Fruit fly (Drosophila melanogaster) whole organism, embryonic: Measurements from ENCODE around the gene TTLL15.

Source experiments
- Ada2b ChIP-seq: fragments of 200-800 bp; sonication (Bioruptor generic); IDR thresholded peaks from 2 replicates; pipeline ENCODE4 v1.3.6; 2022; ENCODE audit warnings: missing biosample characterization, missing genetic modification characterization
- Blimp-1 ChIP-seq: fragments of 200-800 bp; sonication (Bioruptor generic); optimal IDR thresholded peaks from 3 replicates; lab custom pipeline; 2018; ENCODE audit warnings: missing biosample characterization, missing genetic modification characterization, mild to moderate bottlenecking, moderate library complexity, missing genetic modification reagents
- CG10147 ChIP-seq: fragments of 200-800 bp; sonication (Bioruptor generic); optimal IDR thresholded peaks from 2 replicates; lab custom pipeline; 2019; ENCODE audit warnings: missing biosample characterization, mild to moderate bottlenecking, missing genetic modification characterization, moderate library complexity
- CG10321 ChIP-seq: fragments of 200-800 bp; sonication (Bioruptor generic); IDR thresholded peaks from 2 replicates; pipeline ENCODE4 v1.3.6; 2022; ENCODE audit warnings: missing biosample characterization, missing genetic modification characterization
- CG10543 ChIP-seq: fragments of 200-800 bp; sonication (Bioruptor generic); optimal IDR thresholded peaks from 3 replicates; lab custom pipeline; 2017; ENCODE audit warnings: missing biosample characterization, mild to moderate bottlenecking, missing genetic modification characterization, moderate library complexity
- CG11093 ChIP-seq: fragments of 200-800 bp; sonication (Bioruptor generic); IDR thresholded peaks from 3 replicates; pipeline ENCODE4 v1.3.6; 2022; ENCODE audit warnings: missing biosample characterization, missing genetic modification characterization
- CG11247 ChIP-seq: fragments of 200-800 bp; sonication (Bioruptor generic); IDR thresholded peaks from 2 replicates; pipeline ENCODE4 v1.3.6; 2022; ENCODE audit warnings: missing biosample characterization, missing genetic modification characterization
- CG12155 ChIP-seq: fragments of 200-800 bp; sonication (Bioruptor generic); optimal IDR thresholded peaks from 3 replicates; lab custom pipeline; 2016; ENCODE audit warnings: missing biosample characterization, missing genetic modification characterization
- CG14860 ChIP-seq: fragments of 200-800 bp; sonication (Bioruptor generic); IDR thresholded peaks from 3 replicates; pipeline ENCODE4 v1.3.6; 2022; ENCODE audit warnings: missing biosample characterization, missing genetic modification characterization; ENCODE audit not compliant: partially characterized antibody
- CG1603 ChIP-seq: fragments of 200-800 bp; sonication (Bioruptor generic); optimal IDR thresholded peaks from 2 replicates; lab custom pipeline; 2019; ENCODE audit warnings: missing biosample characterization, mild to moderate bottlenecking, missing genetic modification characterization, moderate library complexity
- CG17385 ChIP-seq: fragments of 200-800 bp; sonication (Bioruptor generic); optimal IDR thresholded peaks from 3 replicates; lab custom pipeline; 2018; ENCODE audit warnings: missing biosample characterization, mild to moderate bottlenecking, missing genetic modification characterization
- CG1792 ChIP-seq: fragments of 200-800 bp; sonication (Bioruptor generic); optimal IDR thresholded peaks from 2 replicates; lab custom pipeline; 2016; ENCODE audit warnings: missing biosample characterization, missing genetic modification characterization
- CG18476 ChIP-seq: fragments of 200-800 bp; sonication (Bioruptor generic); optimal IDR thresholded peaks from 2 replicates; lab custom pipeline; 2016; ENCODE audit warnings: missing biosample characterization, mild to moderate bottlenecking, missing genetic modification characterization
- CG18599 ChIP-seq: fragments of 200-800 bp; sonication (Bioruptor generic); optimal IDR thresholded peaks from 3 replicates; lab custom pipeline; 2017; ENCODE audit warnings: missing biosample characterization, missing genetic modification characterization, mild to moderate bottlenecking, moderate library complexity, missing genetic modification reagents
- CG18619 ChIP-seq: fragments of 200-800 bp; sonication (Bioruptor generic); optimal IDR thresholded peaks from 3 replicates; lab custom pipeline; 2017; ENCODE audit warnings: missing biosample characterization, mild to moderate bottlenecking, missing genetic modification characterization
- CG2202 ChIP-seq: fragments of 200-800 bp; sonication (Bioruptor generic); optimal IDR thresholded peaks from 2 replicates; lab custom pipeline; 2018; ENCODE audit warnings: missing biosample characterization, mild to moderate bottlenecking, missing genetic modification characterization
- CG34224 ChIP-seq: fragments of 200-800 bp; sonication (Bioruptor generic); IDR thresholded peaks from 3 replicates; pipeline ENCODE4 v1.3.6; 2022; ENCODE audit warnings: missing biosample characterization, missing genetic modification characterization; ENCODE audit not compliant: partially characterized antibody
- CG5180 ChIP-seq: fragments of 200-800 bp; sonication (Bioruptor generic); optimal IDR thresholded peaks from 3 replicates; lab custom pipeline; 2017; ENCODE audit warnings: missing biosample characterization, missing genetic modification characterization, mild to moderate bottlenecking, moderate library complexity, missing genetic modification reagents
- CG6175 ChIP-seq: fragments of 200-800 bp; sonication (Bioruptor generic); IDR thresholded peaks from 3 replicates; pipeline ENCODE4 v1.3.6; 2022; ENCODE audit warnings: missing biosample characterization, missing genetic modification characterization
- CG8359 ChIP-seq: fragments of 200-800 bp; sonication (Bioruptor generic); optimal IDR thresholded peaks from 2 replicates; lab custom pipeline; 2017; ENCODE audit warnings: missing biosample characterization, mild to moderate bottlenecking, missing genetic modification characterization, borderline replicate concordance
- CG9215 ChIP-seq: fragments of 200-800 bp; sonication (Bioruptor generic); IDR thresholded peaks from 2 replicates; pipeline ENCODE4 v1.3.6; 2022; ENCODE audit warnings: missing biosample characterization, missing genetic modification characterization
- CG9817 ChIP-seq: fragments of 200-800 bp; sonication (Bioruptor generic); optimal IDR thresholded peaks from 2 replicates; lab custom pipeline; 2018; ENCODE audit warnings: missing biosample characterization, mild to moderate bottlenecking, missing genetic modification characterization, moderate library complexity
- Camta ChIP-seq: fragments of 200-800 bp; sonication (Bioruptor generic); optimal IDR thresholded peaks from 2 replicates; lab custom pipeline; 2016; ENCODE audit warnings: missing biosample characterization, missing genetic modification characterization
- CoRest ChIP-seq: fragments of 200-800 bp; sonication (Bioruptor generic); optimal IDR thresholded peaks from 3 replicates; lab custom pipeline; 2018; ENCODE audit warnings: missing biosample characterization, mild to moderate bottlenecking, missing genetic modification characterization, moderate library complexity
- CrebB ChIP-seq: fragments of 200-800 bp; sonication (Bioruptor generic); optimal IDR thresholded peaks from 3 replicates; lab custom pipeline; 2018; ENCODE audit warnings: missing biosample characterization, mild to moderate bottlenecking, missing genetic modification characterization
- Eip74EF ChIP-seq, 2 experiments: fragments of 200-800 bp in 1 of 2; fragments of >200 bp in 1 of 2; sonication (Bioruptor generic) in 1 of 2; optimal IDR thresholded peaks; 2 replicates each; lab custom pipeline; 2017 to 2019; ENCODE audit warnings: missing biosample characterization in 2 of 2, missing genetic modification characterization in 2 of 2, mild to moderate bottlenecking in 1 of 2, moderate library complexity in 1 of 2
- Ets97D ChIP-seq: fragments of 200-800 bp; sonication (Bioruptor generic); optimal IDR thresholded peaks from 3 replicates; lab custom pipeline; 2016; ENCODE audit warnings: missing biosample characterization, missing genetic modification characterization
- H15 ChIP-seq: fragments of 200-800 bp; sonication (Bioruptor generic); IDR thresholded peaks from 3 replicates; pipeline ENCODE4 v1.3.6; 2022; ENCODE audit warnings: missing biosample characterization, missing genetic modification characterization
- Hr39 ChIP-seq: fragments of >200 bp; optimal IDR thresholded peaks from 2 replicates; lab custom pipeline; 2017
- NFAT ChIP-seq: fragments of 200-800 bp; sonication (Bioruptor generic); IDR thresholded peaks from 2 replicates; pipeline ENCODE4 v1.3.6; 2022; ENCODE audit warnings: missing biosample characterization, missing genetic modification characterization
- Oli ChIP-seq: fragments of 200-800 bp; sonication (Bioruptor generic); optimal IDR thresholded peaks from 2 replicates; lab custom pipeline; 2018; ENCODE audit warnings: missing biosample characterization, mild to moderate bottlenecking, missing genetic modification characterization, moderate library complexity
- Stat92E ChIP-seq, 3 experiments: fragments of >200 bp in 2 of 3; fragments of 200-800 bp in 1 of 3; sonication (Bioruptor generic) in 1 of 3; optimal IDR thresholded peaks; 2 replicates each; lab custom pipeline; 2017 to 2019; ENCODE audit warnings: missing biosample characterization in 3 of 3, missing genetic modification characterization in 3 of 3, mild to moderate bottlenecking in 1 of 3, moderate library complexity in 1 of 3
- Taf1 ChIP-seq: fragments of 200-800 bp; sonication (Bioruptor generic); IDR thresholded peaks from 2 replicates; pipeline ENCODE4 v1.3.6; 2022; ENCODE audit warnings: missing biosample characterization, missing genetic modification characterization
- abd-A ChIP-seq: fragments of 200-800 bp; sonication (Bioruptor generic); optimal IDR thresholded peaks from 3 replicates; lab custom pipeline; 2019; ENCODE audit warnings: missing biosample characterization, mild to moderate bottlenecking, missing genetic modification characterization, moderate library complexity
- ato ChIP-seq: fragments of 200-800 bp; sonication (Bioruptor generic); IDR thresholded peaks from 2 replicates; pipeline ENCODE4 v1.3.6; 2022; ENCODE audit warnings: missing biosample characterization, missing genetic modification characterization; ENCODE audit not compliant: partially characterized antibody
- br ChIP-seq: fragments of >200 bp; optimal IDR thresholded peaks from 2 replicates; lab custom pipeline; 2017
- cg ChIP-seq: fragments of 200-800 bp; sonication (Bioruptor generic); optimal IDR thresholded peaks from 3 replicates; lab custom pipeline; 2019; ENCODE audit warnings: missing biosample characterization, mild to moderate bottlenecking, missing genetic modification characterization, moderate library complexity
- chm ChIP-seq: fragments of 200-800 bp; sonication (Bioruptor generic); IDR thresholded peaks from 2 replicates; pipeline ENCODE4 v1.3.6; 2022; ENCODE audit warnings: missing biosample characterization, missing genetic modification characterization
- ci ChIP-seq: fragments of 200-800 bp; sonication (Bioruptor generic); IDR thresholded peaks from 3 replicates; pipeline ENCODE4 v1.3.6; 2022; ENCODE audit warnings: missing biosample characterization, missing genetic modification characterization
- disco-r ChIP-seq: fragments of 200-800 bp; sonication (Bioruptor generic); optimal IDR thresholded peaks from 2 replicates; lab custom pipeline; 2016; ENCODE audit warnings: missing biosample characterization, missing genetic modification characterization
- dmrt99B ChIP-seq: fragments of 200-800 bp; sonication (Bioruptor generic); optimal IDR thresholded peaks from 2 replicates; lab custom pipeline; 2018; ENCODE audit warnings: missing biosample characterization, mild to moderate bottlenecking, missing genetic modification characterization, moderate library complexity
- eve ChIP-seq, 2 experiments: fragments of >200 bp; optimal IDR thresholded peaks; 2 replicates each; lab custom pipeline; 2017; ENCODE audit warnings: missing biosample characterization in 2 of 2, missing genetic modification characterization in 2 of 2
- grau ChIP-seq: fragments of 200-800 bp; optimal IDR thresholded peaks from 3 replicates; lab custom pipeline; 2019; ENCODE audit warnings: missing biosample characterization, mild to moderate bottlenecking, missing genetic modification characterization, moderate library complexity
- inv ChIP-seq: fragments of 200-800 bp; sonication (Bioruptor generic); IDR thresholded peaks from 2 replicates; pipeline ENCODE4 v1.3.6; 2022; ENCODE audit warnings: missing biosample characterization, missing genetic modification characterization; ENCODE audit not compliant: partially characterized antibody
- kah ChIP-seq: fragments of 200-800 bp; sonication (Bioruptor generic); optimal IDR thresholded peaks from 2 replicates; lab custom pipeline; 2018; ENCODE audit warnings: missing biosample characterization, mild to moderate bottlenecking, missing genetic modification characterization
- odd ChIP-seq: fragments of 200-800 bp; sonication (Bioruptor generic); optimal IDR thresholded peaks from 2 replicates; lab custom pipeline; 2017; ENCODE audit warnings: missing biosample characterization, mild to moderate bottlenecking, missing genetic modification characterization
- psq ChIP-seq: fragments of 200-800 bp; sonication (Bioruptor generic); optimal IDR thresholded peaks from 2 replicates; lab custom pipeline; 2017; ENCODE audit warnings: missing biosample characterization, missing genetic modification characterization
- sima ChIP-seq: fragments of 200-800 bp; sonication (Bioruptor generic); optimal IDR thresholded peaks from 2 replicates; lab custom pipeline; 2016; ENCODE audit warnings: missing biosample characterization, missing genetic modification characterization
- vnd ChIP-seq: fragments of 200-800 bp; sonication (Bioruptor generic); IDR thresholded peaks from 3 replicates; pipeline ENCODE4 v1.3.6; 2022; ENCODE audit warnings: missing biosample characterization, missing genetic modification characterization; ENCODE audit not compliant: partially characterized antibody
- zf30C ChIP-seq: fragments of 200-800 bp; sonication (Bioruptor generic); optimal IDR thresholded peaks from 3 replicates; lab custom pipeline; 2018; ENCODE audit warnings: missing biosample characterization, mild to moderate bottlenecking, missing genetic modification characterization

TTLL15 gene

DNA sequence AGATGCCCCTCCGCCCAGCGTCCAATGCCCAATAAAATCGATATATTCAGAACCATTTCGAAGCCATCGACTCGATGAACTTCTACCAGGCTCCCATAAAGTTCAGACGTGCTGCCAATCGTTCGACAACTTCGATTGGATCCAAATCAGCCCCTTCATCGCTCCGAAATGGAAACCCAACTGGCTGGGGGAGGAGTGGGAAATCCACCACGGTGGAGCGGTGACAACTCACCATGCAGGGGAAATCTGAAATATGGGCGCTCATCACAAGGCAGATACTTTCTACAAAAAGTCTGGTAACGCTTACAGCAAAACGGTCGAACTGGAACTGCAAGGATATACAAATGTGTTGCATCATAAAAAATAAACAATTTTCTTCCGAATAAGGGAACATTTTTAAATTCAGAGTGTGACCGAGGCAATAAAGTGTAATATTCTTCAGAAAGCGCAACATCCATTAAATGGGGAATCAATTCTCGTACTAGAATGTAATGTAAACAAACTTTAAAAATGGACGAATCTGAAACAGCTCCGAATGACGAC lies 37.2 kb downstream of the TTLL15 start, which contains the start of gene CG4565 (continued):
- TF ChIP-seq kah (no peak), NFAT (GFP tag; lab: Robert Waterston, UW) (no peak), CG10147 (GFP tag; lab: Kevin White, UChicago) (no peak), CG9817 (tag; lab: Kevin White, UChicago) (no peak), Stat92E (GFP tag; optimal IDR thresholded peaks at IDR 0.05; lab: Kevin White, UChicago) (peak in 1 of 3 experiments; percentile 36), CG11247 (no peak), Camta (GFP tag; lab: Kevin White, UChicago) (no peak), Ada2b (no peak), CG8359 (no peak), CG18476 (GFP tag; lab: Kevin White, UChicago) (no peak), Ets97D (GFP tag; lab: Kevin White, UChicago) (peak; percentile 43), chm (peak; percentile 53; the same call in 1 of the 2 replicates), disco-r (GFP tag; lab: Kevin White, UChicago) (no peak), inv (GFP tag; lab: Robert Waterston, UW) (no peak), CG1603 (tag; lab: Kevin White, UChicago) (peak; percentile 44), CG34224 (GFP tag; lab: Robert Waterston, UW) (peak; percentile 51; the same call in 1 of the 3 replicates), Taf1 (GFP tag; lab: Robert Waterston, UW) (no peak), odd (GFP tag; lab: Kevin White, UChicago) (no peak), zf30C (GFP tag; lab: Kevin White, UChicago) (peak; percentile 9), CG2202 (tag; lab: Kevin White, UChicago) (no peak), abd-A (tag; lab: Kevin White, UChicago) (no peak), cg (no peak), Oli (tag; lab: Kevin White, UChicago) (no peak), Blimp-1 (GFP tag; lab: Kevin White, UChicago) (no peak), ci (GFP tag; lab: Robert Waterston, UW) (no peak), CG11093 (no peak), CG14860 (GFP tag; lab: Robert Waterston, UW) (peak; percentile 47; the same call in 1 of the 3 replicates), CG6175 (GFP tag; lab: Robert Waterston, UW) (no peak), CG9215 (GFP tag; lab: Robert Waterston, UW) (no peak), dmrt99B (tag; lab: Kevin White, UChicago) (no peak), CG5180 (GFP tag; lab: Kevin White, UChicago) (peak; percentile 55), vnd (GFP tag; lab: Robert Waterston, UW) (0 out of 3 replicates have a peak, but pooled peaks have one; percentile 31), br (lab: Kevin White, UChicago) (no peak), H15 (no peak), CG10321 (GFP tag; lab: Robert Waterston, UW) (no peak), Eip74EF (GFP tag; optimal IDR thresholded peaks at IDR 0.05; lab: Kevin White, UChicago) (no peak), sima (GFP tag; lab: Kevin White, UChicago) (no peak), Hr39 (lab: Kevin White, UChicago) (no peak), CoRest (peak; percentile 10), ato (GFP tag; lab: Robert Waterston, UW) (peak; percentile 58), CrebB (tag; lab: Kevin White, UChicago) (peak; percentile 1), CG17385 (GFP tag; lab: Kevin White, UChicago) (no peak), eve (GFP tag; optimal IDR thresholded peaks at IDR 0.05; lab: Kevin White, UChicago) (no peak), CG12155 (GFP tag; lab: Kevin White, UChicago) (no peak), grau (tag; lab: Kevin White, UChicago) (no peak), CG18619 (GFP tag; lab: Kevin White, UChicago) (no peak), CG10543 (GFP tag; lab: Kevin White, UChicago) (peak; percentile 71), CG1792 (no peak), CG18599 (no peak), psq (GFP tag; lab: Kevin White, UChicago) (no peak)
